Fruit fly (Drosophila melanogaster) whole organism, prepupa: ENCODE results near the gene Ir62a.

Source experiments
- Blimp-1 ChIP-seq: fragments of 200-800 bp; sonication (Bioruptor generic); optimal IDR thresholded peaks from 3 replicates; lab custom pipeline; 2017; ENCODE audit warnings: missing biosample characterization, missing genetic modification characterization, mild to moderate bottlenecking, moderate library complexity, missing genetic modification reagents
- CG3032 ChIP-seq: fragments of 200-800 bp; optimal IDR thresholded peaks from 2 replicates; lab custom pipeline; 2019; ENCODE audit warnings: missing biosample characterization, mild to moderate bottlenecking, missing genetic modification characterization, moderate library complexity
- CG31627 ChIP-seq: fragments of 200-800 bp; sonication (Bioruptor generic); optimal IDR thresholded peaks from 3 replicates; lab custom pipeline; 2016; ENCODE audit warnings: missing biosample characterization, missing genetic modification characterization
- CG32006 ChIP-seq: fragments of 200-800 bp; sonication (Bioruptor generic); optimal IDR thresholded peaks from 3 replicates; lab custom pipeline; 2017; ENCODE audit warnings: missing biosample characterization, mild to moderate bottlenecking, missing genetic modification characterization
- CG6792 ChIP-seq: fragments of 200-800 bp; sonication (Bioruptor generic); optimal IDR thresholded peaks from 3 replicates; lab custom pipeline; 2016; ENCODE audit warnings: missing biosample characterization, missing genetic modification characterization
- CG6854 ChIP-seq: fragments of 200-800 bp; sonication (Bioruptor generic); optimal IDR thresholded peaks from 2 replicates; lab custom pipeline; 2017; ENCODE audit warnings: missing biosample characterization, mild to moderate bottlenecking, missing genetic modification characterization
- CG8119 ChIP-seq: fragments of 200-800 bp; sonication (Bioruptor generic); IDR thresholded peaks from 3 replicates; pipeline ENCODE4 v1.3.6; 2022; ENCODE audit warnings: missing biosample characterization, missing genetic modification characterization
- OdsH ChIP-seq: fragments of 200-800 bp; sonication (Bioruptor generic); optimal IDR thresholded peaks from 3 replicates; lab custom pipeline; 2016; ENCODE audit warnings: missing biosample characterization, missing genetic modification characterization
- achi ChIP-seq: fragments of 200-800 bp; sonication (Bioruptor generic); optimal IDR thresholded peaks from 3 replicates; lab custom pipeline; 2016; ENCODE audit warnings: missing biosample characterization, missing genetic modification characterization
- cyc ChIP-seq: fragments of 200-800 bp; sonication (Bioruptor generic); optimal IDR thresholded peaks from 3 replicates; lab custom pipeline; 2016; ENCODE audit warnings: missing biosample characterization, missing genetic modification characterization
- fkh ChIP-seq: fragments of 200-800 bp; sonication (Bioruptor generic); optimal IDR thresholded peaks from 3 replicates; lab custom pipeline; 2017; ENCODE audit warnings: missing biosample characterization, mild to moderate bottlenecking, missing genetic modification characterization, moderate library complexity
- svp ChIP-seq: fragments of 200-800 bp; sonication (Bioruptor generic); peaks from one replicate; lab custom pipeline; 2016; ENCODE audit warnings: missing biosample characterization, missing genetic modification characterization
- topi ChIP-seq: fragments of 200-800 bp; sonication (Bioruptor generic); optimal IDR thresholded peaks from 3 replicates; lab custom pipeline; 2016; ENCODE audit warnings: missing biosample characterization, missing genetic modification characterization

dm6 chr3L:1546349-1547116 is 15.5 kb upstream of the Ir62a start:
- TF ChIP-seq CG6854 (GFP tag; lab: Kevin White, UChicago) = peak; percentile 71
- TF ChIP-seq OdsH (GFP tag; lab: Kevin White, UChicago) = no peak
- TF ChIP-seq Blimp-1 (GFP tag; lab: Kevin White, UChicago) = no peak
- no peak for TF ChIP-seq CG8119
- no peak for TF ChIP-seq CG32006 (GFP tag; lab: Kevin White, UChicago)
- no peak for TF ChIP-seq cyc (GFP tag; lab: Kevin White, UChicago)
- no peak for TF ChIP-seq svp (GFP tag; lab: Kevin White, UChicago)
- no peak for TF ChIP-seq CG3032 (tag; lab: Kevin White, UChicago)
- TF ChIP-seq CG6792 = no peak
- no peak for TF ChIP-seq achi (GFP tag; lab: Kevin White, UChicago)
- TF ChIP-seq fkh (GFP tag; lab: Kevin White, UChicago) = peak; percentile 50
- no peak for TF ChIP-seq topi (GFP tag; lab: Kevin White, UChicago)
- TF ChIP-seq CG31627 (GFP tag; lab: Kevin White, UChicago) = no peak
